Worm (Caenorhabditis elegans): ENCODE measurements around the gene Y7A5A.2.

DNA sequence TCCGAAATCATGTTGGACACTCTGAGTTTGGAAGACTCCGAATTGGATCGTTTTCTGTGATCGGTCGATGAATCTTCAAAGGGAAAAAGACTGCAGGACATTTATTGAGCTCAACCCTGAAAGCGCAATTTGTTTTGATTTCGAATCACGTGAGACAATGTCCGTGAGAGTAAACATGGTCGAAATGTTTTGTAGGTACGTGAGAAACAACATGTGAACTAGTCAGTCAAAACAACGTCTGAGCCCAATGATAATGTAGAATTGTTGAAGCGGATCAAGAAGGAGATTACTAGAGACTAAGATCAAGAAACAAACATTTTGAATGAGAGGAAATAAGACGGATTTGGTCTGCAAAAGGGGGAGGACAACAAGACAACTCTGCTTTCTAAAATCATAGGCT lies 31.5 kb upstream of the Y7A5A.2 start, which contains the start of gene Y7A5A.7:
- no peak for TF ChIP-seq elt-1 (tag; optimal IDR thresholded peaks at IDR 0.05; ENCODE audit: borderline replicate concordance, insufficient read depth)
- TF ChIP-seq nhr-237 (tag; optimal IDR thresholded peaks at IDR 0.05) = no peak
- TF ChIP-seq zip-8 (tag; optimal IDR thresholded peaks at IDR 0.05) = no peak
- no peak for TF ChIP-seq elt-3 (tag; optimal IDR thresholded peaks at IDR 0.05)
- no peak for TF ChIP-seq nhr-28 (tag; optimal IDR thresholded peaks at IDR 0.05)
- no peak for TF ChIP-seq ces-1 (GFP tag; optimal IDR thresholded peaks at IDR 0.05)
- TF ChIP-seq ham-2 (GFP tag; optimal IDR thresholded peaks at IDR 0.05) = no peak
- TF ChIP-seq lsy-2 (tag; optimal IDR thresholded peaks at IDR 0.05) = no peak
- no peak for TF ChIP-seq nhr-12 (tag; optimal IDR thresholded peaks at IDR 0.05)
- no peak for TF ChIP-seq mab-5 (tag; optimal IDR thresholded peaks at IDR 0.05)

Data from whole organism, mixed stage, embryonic.